Fruit fly (Drosophila melanogaster) whole organism, embryonic: ENCODE measurements around the gene CG32650.

Source experiments
- Bteb2 ChIP-seq: fragments of 200-800 bp; sonication (Bioruptor generic); optimal IDR thresholded peaks from 2 replicates; lab custom pipeline; 2016; ENCODE audit warnings: missing biosample characterization, missing genetic modification characterization
- CG10321 ChIP-seq: fragments of 200-800 bp; sonication (Bioruptor generic); IDR thresholded peaks from 2 replicates; pipeline ENCODE4 v1.3.6; 2022; ENCODE audit warnings: missing biosample characterization, missing genetic modification characterization
- CG10431 ChIP-seq: fragments of 200-800 bp; sonication (Bioruptor generic); optimal IDR thresholded peaks from 3 replicates; lab custom pipeline; 2018; ENCODE audit warnings: missing biosample characterization, mild to moderate bottlenecking, missing genetic modification characterization
- CG11560 ChIP-seq: fragments of 200-800 bp; sonication (Bioruptor generic); IDR thresholded peaks from 3 replicates; pipeline ENCODE4 v1.3.6; 2022; ENCODE audit warnings: missing biosample characterization, missing genetic modification characterization
- CG15696 ChIP-seq: fragments of 200-800 bp; sonication (Bioruptor generic); optimal IDR thresholded peaks from 2 replicates; lab custom pipeline; 2019; ENCODE audit warnings: missing biosample characterization, mild to moderate bottlenecking, missing genetic modification characterization, moderate library complexity
- CG1602 ChIP-seq: fragments of 200-800 bp; sonication (Bioruptor generic); optimal IDR thresholded peaks from 3 replicates; lab custom pipeline; 2016; ENCODE audit warnings: missing biosample characterization, missing genetic modification characterization
- CG18011 ChIP-seq: fragments of 200-800 bp; sonication (Bioruptor generic); optimal IDR thresholded peaks from 2 replicates; lab custom pipeline; 2017; ENCODE audit warnings: missing biosample characterization, missing genetic modification characterization, mild to moderate bottlenecking, moderate library complexity, missing genotype
- CG18599 ChIP-seq: fragments of 200-800 bp; sonication (Bioruptor generic); optimal IDR thresholded peaks from 3 replicates; lab custom pipeline; 2017; ENCODE audit warnings: missing biosample characterization, missing genetic modification characterization, mild to moderate bottlenecking, moderate library complexity, missing genetic modification reagents
- CG30020 ChIP-seq: fragments of 200-800 bp; optimal IDR thresholded peaks from 2 replicates; lab custom pipeline; 2019; ENCODE audit warnings: missing biosample characterization, mild to moderate bottlenecking, missing genetic modification characterization, moderate library complexity
- CG31441 ChIP-seq: fragments of 200-800 bp; sonication (Bioruptor generic); IDR thresholded peaks from 2 replicates; pipeline ENCODE4 v1.3.6; 2022; ENCODE audit warnings: missing biosample characterization, missing genetic modification characterization
- CG3163 ChIP-seq: fragments of 200-800 bp; sonication (Bioruptor generic); optimal IDR thresholded peaks from 3 replicates; lab custom pipeline; 2016; ENCODE audit warnings: missing biosample characterization, missing genetic modification characterization
- CG5180 ChIP-seq: fragments of 200-800 bp; sonication (Bioruptor generic); optimal IDR thresholded peaks from 3 replicates; lab custom pipeline; 2017; ENCODE audit warnings: missing biosample characterization, missing genetic modification characterization, mild to moderate bottlenecking, moderate library complexity, missing genetic modification reagents
- CG6683 ChIP-seq: fragments of 200-800 bp; sonication (Bioruptor generic); optimal IDR thresholded peaks from 2 replicates; lab custom pipeline; 2017; ENCODE audit warnings: missing biosample characterization, mild to moderate bottlenecking, missing genetic modification characterization, missing genetic modification reagents
- CG6813 ChIP-seq: fragments of 200-800 bp; sonication (Bioruptor generic); optimal IDR thresholded peaks from 2 replicates; lab custom pipeline; 2017; ENCODE audit warnings: missing biosample characterization, missing genetic modification characterization, mild to moderate bottlenecking, moderate library complexity, missing genetic modification reagents
- CG7786 ChIP-seq: fragments of 200-800 bp; sonication (Bioruptor generic); optimal IDR thresholded peaks from 2 replicates; lab custom pipeline; 2016; ENCODE audit warnings: missing biosample characterization, missing genetic modification characterization
- CG8089 ChIP-seq: fragments of 200-800 bp; sonication (Bioruptor generic); optimal IDR thresholded peaks from 3 replicates; lab custom pipeline; 2016; ENCODE audit warnings: missing biosample characterization, missing genetic modification characterization
- CG9817 ChIP-seq: fragments of 200-800 bp; sonication (Bioruptor generic); optimal IDR thresholded peaks from 2 replicates; lab custom pipeline; 2018; ENCODE audit warnings: missing biosample characterization, mild to moderate bottlenecking, missing genetic modification characterization, moderate library complexity
- CTCF ChIP-seq: fragments of 200-800 bp; sonication (Bioruptor generic); optimal IDR thresholded peaks from 2 replicates; lab custom pipeline; 2017; ENCODE audit warnings: missing biosample characterization, mild to moderate bottlenecking, missing genetic modification characterization, moderate library complexity
- Camta ChIP-seq: fragments of 200-800 bp; sonication (Bioruptor generic); optimal IDR thresholded peaks from 2 replicates; lab custom pipeline; 2016; ENCODE audit warnings: missing biosample characterization, missing genetic modification characterization
- Chrac-16 ChIP-seq: fragments of 200-800 bp; sonication (Bioruptor generic); optimal IDR thresholded peaks from 3 replicates; lab custom pipeline; 2016; ENCODE audit warnings: missing biosample characterization, missing genetic modification characterization
- D19A ChIP-seq: fragments of 200-800 bp; optimal IDR thresholded peaks from 3 replicates; lab custom pipeline; 2019; ENCODE audit warnings: missing biosample characterization, mild to moderate bottlenecking, missing genetic modification characterization, moderate library complexity
- Dfd ChIP-seq, 2 experiments: fragments of >200 bp; optimal IDR thresholded peaks; 2 replicates each; lab custom pipeline; 2017; ENCODE audit warnings: missing biosample characterization in 2 of 2, missing genetic modification characterization in 2 of 2
- ERR ChIP-seq: fragments of 200-800 bp; sonication (Bioruptor generic); optimal IDR thresholded peaks from 2 replicates; lab custom pipeline; 2016; ENCODE audit warnings: missing biosample characterization, missing genetic modification characterization
- Ets65A ChIP-seq: fragments of 200-800 bp; sonication (Bioruptor generic); peaks from one replicate; lab custom pipeline; 2016; ENCODE audit warnings: missing biosample characterization, missing genetic modification characterization
- Ets97D ChIP-seq: fragments of 200-800 bp; sonication (Bioruptor generic); optimal IDR thresholded peaks from 3 replicates; lab custom pipeline; 2016; ENCODE audit warnings: missing biosample characterization, missing genetic modification characterization
- Fer3 ChIP-seq: fragments of 200-800 bp; sonication (Bioruptor generic); optimal IDR thresholded peaks from 2 replicates; lab custom pipeline; 2018; ENCODE audit warnings: missing biosample characterization, mild to moderate bottlenecking, missing genetic modification characterization, moderate library complexity
- Gug ChIP-seq: fragments of 200-800 bp; sonication (Bioruptor generic); IDR thresholded peaks from 4 replicates; pipeline ENCODE4 v1.3.6; 2022; ENCODE audit warnings: missing biosample characterization, missing genetic modification characterization
- Hr39 ChIP-seq: fragments of >200 bp; optimal IDR thresholded peaks from 2 replicates; lab custom pipeline; 2017
- Spps ChIP-seq: fragments of 200-800 bp; sonication (Bioruptor generic); optimal IDR thresholded peaks from 2 replicates; lab custom pipeline; 2018; ENCODE audit warnings: missing biosample characterization, mild to moderate bottlenecking, missing genetic modification characterization
- TFAM ChIP-seq: fragments of 200-800 bp; sonication (Bioruptor generic); optimal IDR thresholded peaks from 2 replicates; lab custom pipeline; 2017; ENCODE audit warnings: missing biosample characterization, missing genetic modification characterization, inconsistent platforms
- br ChIP-seq: fragments of >200 bp; optimal IDR thresholded peaks from 2 replicates; lab custom pipeline; 2017
- crc ChIP-seq: fragments of 200-800 bp; sonication (Bioruptor generic); optimal IDR thresholded peaks from 2 replicates; lab custom pipeline; 2016; ENCODE audit warnings: missing biosample characterization, missing genetic modification characterization
- croc ChIP-seq: fragments of 200-800 bp; sonication (Bioruptor generic); conservative IDR thresholded peaks from 3 replicates; pipeline ENCODE4 v1.3.6; 2022; ENCODE audit warnings: missing biosample characterization, missing genetic modification characterization
- dmrt99B ChIP-seq: fragments of 200-800 bp; sonication (Bioruptor generic); optimal IDR thresholded peaks from 2 replicates; lab custom pipeline; 2018; ENCODE audit warnings: missing biosample characterization, mild to moderate bottlenecking, missing genetic modification characterization, moderate library complexity
- dysf ChIP-seq: fragments of 200-800 bp; sonication (Bioruptor generic); IDR thresholded peaks from 3 replicates; pipeline ENCODE4 v1.3.6; 2022; ENCODE audit warnings: missing biosample characterization, missing genetic modification characterization
- ewg ChIP-seq: fragments of 200-800 bp; sonication (Bioruptor generic); optimal IDR thresholded peaks from 3 replicates; lab custom pipeline; 2017; ENCODE audit warnings: mild to moderate bottlenecking, missing biosample characterization, missing genetic modification reagents, missing genetic modification characterization
- ftz-f1 ChIP-seq: fragments of 200-800 bp; sonication (Bioruptor generic); optimal IDR thresholded peaks from 2 replicates; lab custom pipeline; 2016; ENCODE audit warnings: missing biosample characterization, missing genetic modification characterization
- grau ChIP-seq: fragments of 200-800 bp; optimal IDR thresholded peaks from 3 replicates; lab custom pipeline; 2019; ENCODE audit warnings: missing biosample characterization, mild to moderate bottlenecking, missing genetic modification characterization, moderate library complexity
- hbn ChIP-seq: fragments of 200-800 bp; sonication (Bioruptor generic); IDR thresholded peaks from 2 replicates; pipeline ENCODE4 v1.3.6; 2022; ENCODE audit warnings: missing biosample characterization, missing genetic modification characterization; ENCODE audit not compliant: partially characterized antibody
- klu ChIP-seq: fragments of 200-800 bp; sonication (Bioruptor generic); IDR thresholded peaks from 2 replicates; pipeline ENCODE4 v1.3.6; 2022; ENCODE audit warnings: missing biosample characterization, missing genetic modification characterization
- mld ChIP-seq: fragments of 200-800 bp; sonication (Bioruptor generic); IDR thresholded peaks from 3 replicates; pipeline ENCODE4 v1.3.6; 2022; ENCODE audit warnings: missing biosample characterization, missing genetic modification characterization; ENCODE audit not compliant: partially characterized antibody
- nau ChIP-seq: fragments of 200-800 bp; sonication (Bioruptor generic); optimal IDR thresholded peaks from 3 replicates; lab custom pipeline; 2017; ENCODE audit warnings: missing biosample characterization, mild to moderate bottlenecking, missing genetic modification characterization, missing genetic modification reagents
- odd ChIP-seq: fragments of 200-800 bp; sonication (Bioruptor generic); optimal IDR thresholded peaks from 2 replicates; lab custom pipeline; 2017; ENCODE audit warnings: missing biosample characterization, mild to moderate bottlenecking, missing genetic modification characterization
- org-1 ChIP-seq: fragments of 200-800 bp; sonication (Bioruptor generic); optimal IDR thresholded peaks from 2 replicates; lab custom pipeline; 2017; ENCODE audit warnings: missing biosample characterization, missing genetic modification characterization
- p53 ChIP-seq: fragments of 200-800 bp; sonication (Bioruptor generic); optimal IDR thresholded peaks from 2 replicates; lab custom pipeline; 2016; ENCODE audit warnings: missing biosample characterization, missing genetic modification characterization
- phol ChIP-seq: fragments of 200-800 bp; sonication (Bioruptor generic); optimal IDR thresholded peaks from 3 replicates; lab custom pipeline; 2018; ENCODE audit warnings: missing biosample characterization, mild to moderate bottlenecking, missing genetic modification characterization, moderate library complexity
- pita ChIP-seq: fragments of 200-800 bp; sonication (Bioruptor generic); optimal IDR thresholded peaks from 2 replicates; lab custom pipeline; 2017; ENCODE audit warnings: missing biosample characterization, mild to moderate bottlenecking, missing genetic modification characterization
- pum ChIP-seq: fragments of 200-800 bp; sonication (Bioruptor generic); optimal IDR thresholded peaks from 2 replicates; lab custom pipeline; 2016; ENCODE audit warnings: missing biosample characterization, missing genetic modification characterization
- row ChIP-seq: fragments of 200-800 bp; sonication (Bioruptor generic); IDR thresholded peaks from 3 replicates; pipeline ENCODE4 v1.3.6; 2022; ENCODE audit warnings: missing biosample characterization, missing genetic modification characterization
- slou ChIP-seq: fragments of 200-800 bp; sonication (Bioruptor generic); optimal IDR thresholded peaks from 3 replicates; lab custom pipeline; 2016; ENCODE audit warnings: missing biosample characterization, missing genetic modification characterization
- tin ChIP-seq: fragments of 200-800 bp; sonication (Bioruptor generic); optimal IDR thresholded peaks from 3 replicates; lab custom pipeline; 2016; ENCODE audit warnings: missing biosample characterization, missing genetic modification characterization
- tx ChIP-seq: fragments of 200-800 bp; sonication (Bioruptor generic); optimal IDR thresholded peaks from 2 replicates; lab custom pipeline; 2016; ENCODE audit warnings: missing biosample characterization, missing genetic modification characterization
- vfl ChIP-seq: fragments of 200-800 bp; sonication (Bioruptor generic); optimal IDR thresholded peaks from 2 replicates; lab custom pipeline; 2016; ENCODE audit warnings: missing biosample characterization, missing genetic modification characterization
- yki ChIP-seq: fragments of >200 bp; optimal IDR thresholded peaks from 3 replicates; lab custom pipeline; 2018

The CG32650 gene

dm6 chrX:12913729-12914128 is 15.3 kb upstream of the CG32650 start (continued):
- TF ChIP-seq Camta (GFP tag; lab: Kevin White, UChicago) = no peak
- no peak for TF ChIP-seq Hr39
- TF ChIP-seq vfl (GFP tag; lab: Kevin White, UChicago) = no peak
- TF ChIP-seq CG10321 (GFP tag; lab: Robert Waterston, UW) = no peak
- TF ChIP-seq ewg (GFP tag; lab: Kevin White, UChicago) = no peak
- TF ChIP-seq Gug (GFP tag; lab: Robert Waterston, UW) = no peak
- no peak for TF ChIP-seq Dfd (GFP tag; optimal IDR thresholded peaks at IDR 0.05; lab: Kevin White, UChicago)
- peak; percentile 3 for TF ChIP-seq Chrac-16 (GFP tag; lab: Kevin White, UChicago)
- no peak for TF ChIP-seq CG30020 (tag; lab: Kevin White, UChicago)
- TF ChIP-seq CG3163 (GFP tag; lab: Kevin White, UChicago) = no peak
- TF ChIP-seq CG7786 (GFP tag; lab: Kevin White, UChicago) = no peak
- TF ChIP-seq tin (GFP tag; lab: Kevin White, UChicago) = no peak
- no peak for TF ChIP-seq Bteb2 (GFP tag; lab: Kevin White, UChicago)
- TF ChIP-seq ERR (GFP tag; lab: Kevin White, UChicago) = no peak
- no peak for TF ChIP-seq klu (GFP tag; lab: Robert Waterston, UW)
- no peak for TF ChIP-seq CG10431
- TF ChIP-seq slou (GFP tag; lab: Kevin White, UChicago) = no peak
- no peak for TF ChIP-seq ftz-f1 (GFP tag; lab: Kevin White, UChicago)
- TF ChIP-seq CG18011 (GFP tag; lab: Kevin White, UChicago) = no peak
- TF ChIP-seq croc (GFP tag; lab: Robert Waterston, UW) = no peak
- TF ChIP-seq CG9817 (tag; lab: Kevin White, UChicago) = no peak
- TF ChIP-seq TFAM (GFP tag; lab: Kevin White, UChicago) = no peak
- no peak for TF ChIP-seq yki (lab: Kevin White, UChicago)
- TF ChIP-seq crc (GFP tag; lab: Kevin White, UChicago) = no peak
- TF ChIP-seq nau (GFP tag; lab: Kevin White, UChicago) = no peak
- peak; percentile 29 for TF ChIP-seq grau (tag; lab: Kevin White, UChicago)
- TF ChIP-seq CG5180 (GFP tag; lab: Kevin White, UChicago) = no peak
- TF ChIP-seq CG1602 (GFP tag; lab: Kevin White, UChicago) = no peak
- no peak for TF ChIP-seq org-1 (GFP tag; lab: Kevin White, UChicago)
- no peak for TF ChIP-seq Ets97D (GFP tag; lab: Kevin White, UChicago)
- no peak for TF ChIP-seq CG11560 (tag; lab: Robert Waterston, UW)
- TF ChIP-seq hbn (GFP tag; lab: Robert Waterston, UW) = no peak
- no peak for TF ChIP-seq br (lab: Kevin White, UChicago)
- TF ChIP-seq odd (GFP tag; lab: Kevin White, UChicago) = no peak
- TF ChIP-seq dmrt99B (tag; lab: Kevin White, UChicago) = peak; percentile 9
- TF ChIP-seq CG6813 (GFP tag; lab: Kevin White, UChicago) = no peak
- TF ChIP-seq mld = no peak
- TF ChIP-seq CG15696 (tag; lab: Kevin White, UChicago) = peak; percentile 17
- TF ChIP-seq D19A = no peak
- 0 out of 3 replicates have a peak, but pooled peaks have one; percentile 25 for TF ChIP-seq row (GFP tag; lab: Robert Waterston, UW)
- no peak for TF ChIP-seq pum (GFP tag; lab: Kevin White, UChicago)
- TF ChIP-seq dysf (GFP tag; lab: Robert Waterston, UW) = no peak
- TF ChIP-seq CG6683 (GFP tag; lab: Kevin White, UChicago) = no peak
- no peak for TF ChIP-seq pita (GFP tag; lab: Kevin White, UChicago)
- TF ChIP-seq CG8089 (GFP tag; lab: Kevin White, UChicago) = no peak
- no peak for TF ChIP-seq CG18599 (GFP tag; lab: Kevin White, UChicago)
- peak; percentile 27 for TF ChIP-seq phol (tag; lab: Kevin White, UChicago)
- no peak for TF ChIP-seq CG31441 (GFP tag; lab: Robert Waterston, UW)
- no peak for TF ChIP-seq Fer3
- no peak for TF ChIP-seq CTCF (GFP tag; lab: Kevin White, UChicago)
- no peak for TF ChIP-seq Spps (tag; lab: Kevin White, UChicago)
- no peak for TF ChIP-seq tx (GFP tag; lab: Kevin White, UChicago)
- TF ChIP-seq Ets65A (GFP tag; lab: Kevin White, UChicago) = peak; percentile 77
- TF ChIP-seq p53 (GFP tag; lab: Kevin White, UChicago) = no peak
